Fruit fly (Drosophila melanogaster): ENCODE data around the gene CG46463.

DNA sequence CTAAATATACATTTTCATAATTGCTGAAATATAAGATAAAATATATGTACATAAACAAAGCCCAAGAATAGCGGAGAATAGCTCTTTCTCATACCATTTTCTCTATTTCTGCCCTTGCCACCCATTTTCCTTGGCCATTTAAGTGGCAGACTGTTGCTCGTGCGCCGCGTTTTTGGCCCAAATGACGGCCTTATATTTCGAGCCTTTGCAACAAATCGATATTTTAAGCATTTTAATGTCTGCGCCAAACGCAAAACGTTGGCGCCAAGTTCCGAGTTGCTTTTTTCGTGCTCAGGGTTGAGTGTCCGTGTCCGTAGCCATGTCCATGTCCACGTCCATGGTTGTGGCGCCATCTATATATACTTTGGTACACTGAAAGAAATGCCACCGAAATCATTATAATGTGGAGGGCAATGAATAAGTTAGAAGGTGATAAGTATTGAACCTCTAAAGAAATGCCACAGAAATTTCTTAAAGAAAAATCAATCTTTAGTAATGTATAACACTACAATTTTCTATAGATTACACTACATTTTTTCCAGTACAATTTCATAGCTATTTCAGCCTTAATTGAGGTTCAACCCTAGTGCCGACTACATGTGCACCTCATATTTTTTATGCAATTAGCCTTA is 31.1 kb downstream of the CG46463 start:
- TF ChIP-seq Ets98B (GFP tag; IDR thresholded peaks at IDR 0.05) (no peak), rn (GFP tag; IDR thresholded peaks at IDR 0.05) (no peak), CG8159 (tag; optimal IDR thresholded peaks at IDR 0.05) (no peak), CG8301 (tag; optimal IDR thresholded peaks at IDR 0.05) (no peak), CG12605 (GFP tag; IDR thresholded peaks at IDR 0.05) (no peak), CG14655 (GFP tag; optimal IDR thresholded peaks at IDR 0.05) (no peak), Snoo (tag; optimal IDR thresholded peaks at IDR 0.05) (no peak)
